Worm (Caenorhabditis elegans) whole organism, L4/young adult: ENCODE data around the gene sqst-5.

Source experiments
- W03F9.2 ChIP-seq: fragments of 150-350 bp; optimal IDR thresholded peaks from 2 replicates; lab custom pipeline; 2014; ENCODE audit warnings: missing biosample characterization, missing genetic modification characterization
- dao-5 ChIP-seq: sonication (generic microtip); optimal IDR thresholded peaks from 2 replicates; lab custom pipeline; 2016; ENCODE audit warnings: missing genotype, missing genetic modification characterization, moderate library complexity, missing compliant biosample characterization
- him-1 ChIP-seq: sonication (generic microtip); optimal IDR thresholded peaks from 2 replicates; lab custom pipeline; 2016; ENCODE audit warnings: missing genotype, missing genetic modification reagents, missing genetic modification characterization, missing compliant biosample characterization

The sqst-5 gene

DNA sequence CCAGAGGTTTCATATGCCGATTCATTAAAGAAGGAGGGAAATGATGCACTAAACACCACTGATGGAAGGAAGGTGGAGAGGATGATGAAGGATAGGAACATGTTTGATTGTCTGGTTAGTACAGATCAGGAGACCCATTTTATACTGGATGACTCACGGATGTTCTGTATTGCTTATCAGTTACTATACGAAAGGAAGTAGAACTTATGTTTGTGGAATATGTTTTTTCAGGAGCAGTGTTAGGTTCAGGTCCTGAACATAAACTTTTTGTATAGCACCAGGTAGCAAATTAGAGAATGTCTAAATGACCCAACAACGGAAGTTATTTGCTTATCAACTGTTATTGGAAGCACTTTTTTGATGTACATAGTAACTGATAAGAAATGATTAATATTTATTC is 28.3 kb upstream of the sqst-5 start, which contains the start of gene clec-148:
Gene clec-148, minus strand, starts transcription at position 101 of the 400 bp plus-strand sequence.
- no peak for TF ChIP-seq dao-5 (tag; lab: Kevin White, UChicago)
- TF ChIP-seq him-1 (tag; lab: Kevin White, UChicago): no peak
- TF ChIP-seq W03F9.2: no peak

DNA sequence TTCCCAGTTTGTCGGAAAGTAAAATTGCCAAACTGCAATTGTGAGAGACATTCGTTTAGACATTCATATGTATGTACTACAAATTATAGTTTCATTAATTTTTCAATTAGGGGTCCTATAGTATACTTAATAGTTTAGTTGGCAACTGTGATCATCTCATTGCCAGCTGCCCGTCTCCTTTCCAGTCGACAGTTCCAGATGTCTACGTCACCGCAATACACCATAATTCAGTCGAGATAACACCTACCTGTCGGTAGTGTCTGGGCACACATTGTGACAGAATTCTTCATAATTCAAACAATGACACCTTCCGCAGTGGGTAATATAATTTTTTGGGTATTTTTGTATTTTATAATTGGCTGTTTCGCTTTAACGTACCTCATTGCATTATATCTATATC is 26.1 kb upstream of the sqst-5 start, which contains the start of gene F40G9.19:
Gene F40G9.19, plus strand, starts transcription at position 301 of the 400 bp plus-strand sequence.
- TF ChIP-seq dao-5 (tag; lab: Kevin White, UChicago): no peak
- TF ChIP-seq W03F9.2: no peak
- no peak for TF ChIP-seq him-1 (tag; lab: Kevin White, UChicago)

ce11 chrIII:171617-172016 is 24.2 kb upstream of the sqst-5 start, which contains the start of the genes F40G9.9 and F40G9.12:
Gene F40G9.9, minus strand, starts transcription at chrIII:171717.
Gene F40G9.12, plus strand, starts transcription at chrIII:171847.
- TF ChIP-seq W03F9.2 (no peak), dao-5 (tag; lab: Kevin White, UChicago) (no peak), him-1 (tag; lab: Kevin White, UChicago) (no peak)

DNA sequence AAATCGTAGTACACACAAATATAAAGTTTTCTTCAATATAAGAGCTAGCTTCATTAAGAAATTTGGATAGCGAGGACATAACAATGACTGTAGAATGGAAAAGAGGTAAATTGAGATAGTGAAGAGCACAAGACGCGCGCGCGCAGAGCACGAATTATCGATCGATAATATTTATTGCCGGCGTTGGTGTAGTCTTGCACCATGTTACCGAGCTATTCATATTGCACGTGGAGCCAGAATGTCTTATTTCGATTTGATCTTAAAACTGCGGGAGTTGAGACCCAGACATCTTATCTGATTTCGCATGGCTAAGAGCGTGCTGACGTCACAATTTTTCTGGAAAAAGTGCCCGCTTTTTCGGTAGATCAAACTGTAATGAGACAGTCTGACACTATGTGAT is 22.1 kb upstream of the sqst-5 start, which contains the start of gene F40G9.18:
Gene F40G9.18, minus strand, starts transcription at position 101 of the 400 bp plus-strand sequence.
- TF ChIP-seq him-1 (tag; lab: Kevin White, UChicago): no peak
- no peak for TF ChIP-seq W03F9.2
- TF ChIP-seq dao-5 (tag; lab: Kevin White, UChicago): no peak

ce11 chrIII:165390-165789 is 18.0 kb upstream of the sqst-5 start, which contains the start of gene F40G9.7:
Gene F40G9.7, plus strand, starts transcription at chrIII:165690.
- TF ChIP-seq him-1 (tag; lab: Kevin White, UChicago): no peak
- no peak for TF ChIP-seq dao-5 (tag; lab: Kevin White, UChicago)
- no peak for TF ChIP-seq W03F9.2

DNA sequence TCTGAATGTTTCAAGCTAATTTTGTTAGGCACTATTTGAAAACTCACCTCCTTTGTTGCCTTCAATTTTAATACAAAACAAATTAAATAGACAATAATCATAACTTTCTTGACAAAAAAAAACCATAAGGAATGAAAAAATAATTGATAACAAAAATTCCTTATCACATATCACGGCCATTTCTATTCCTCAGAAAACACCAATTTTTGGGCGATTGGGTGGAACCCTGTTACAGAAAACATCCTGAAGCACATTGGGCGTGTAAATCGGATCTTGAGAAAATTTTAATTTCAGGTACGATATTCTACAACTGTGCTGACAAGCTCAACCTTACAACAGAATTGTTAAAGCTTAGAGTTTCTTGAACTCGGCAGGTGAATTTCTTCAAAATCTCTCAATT is 17.4 kb upstream of the sqst-5 start, which contains the start of gene F40G9.8:
Gene F40G9.8, minus strand, starts transcription at position 101 of the 400 bp plus-strand sequence.
- no peak for TF ChIP-seq W03F9.2
- no peak for TF ChIP-seq him-1 (tag; lab: Kevin White, UChicago)
- no peak for TF ChIP-seq dao-5 (tag; lab: Kevin White, UChicago)

ce11 chrIII:159665-160064 is 12.2 kb upstream of the sqst-5 start:
- TF ChIP-seq dao-5 (tag; lab: Kevin White, UChicago) (no peak), him-1 (tag; lab: Kevin White, UChicago) (no peak), W03F9.2 (no peak)

ce11 chrIII:159149-159548 is 11.7 kb upstream of the sqst-5 start:
- TF ChIP-seq W03F9.2 (no peak), him-1 (tag; lab: Kevin White, UChicago) (no peak), dao-5 (tag; lab: Kevin White, UChicago) (no peak)

- TF ChIP-seq W03F9.2 (no peak), him-1 (tag; lab: Kevin White, UChicago) (no peak), dao-5 (tag; lab: Kevin White, UChicago) (no peak)
Measured at ce11 chrIII:157980-158379, 10.6 kb upstream of the sqst-5 start.

DNA sequence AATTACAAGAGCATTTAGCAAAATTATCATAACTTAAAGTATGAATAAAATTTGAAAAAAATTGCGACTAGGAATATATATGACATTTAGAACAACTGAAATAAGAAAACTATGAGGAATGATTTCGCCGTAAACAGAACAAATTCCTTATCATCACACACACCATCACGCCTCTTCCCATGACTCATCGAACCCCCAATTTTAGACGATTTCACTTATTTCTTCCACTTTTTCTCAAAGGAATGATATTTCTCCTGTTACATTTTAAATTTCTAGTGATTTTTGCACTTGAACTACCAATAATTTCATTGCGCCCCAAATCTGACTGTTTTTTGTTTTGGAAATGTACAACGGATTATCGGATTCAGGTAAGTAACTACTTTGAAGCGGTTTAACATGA is 9.2 kb upstream of the sqst-5 start, which contains the start of the genes zig-13 and ver-1:
Gene zig-13, minus strand, starts transcription at position 101 of the 400 bp plus-strand sequence.
Gene ver-1, plus strand, starts transcription at position 180 of the 400 bp plus-strand sequence.
- no peak for TF ChIP-seq W03F9.2
- no peak for TF ChIP-seq dao-5 (tag; lab: Kevin White, UChicago)
- no peak for TF ChIP-seq him-1 (tag; lab: Kevin White, UChicago)

DNA sequence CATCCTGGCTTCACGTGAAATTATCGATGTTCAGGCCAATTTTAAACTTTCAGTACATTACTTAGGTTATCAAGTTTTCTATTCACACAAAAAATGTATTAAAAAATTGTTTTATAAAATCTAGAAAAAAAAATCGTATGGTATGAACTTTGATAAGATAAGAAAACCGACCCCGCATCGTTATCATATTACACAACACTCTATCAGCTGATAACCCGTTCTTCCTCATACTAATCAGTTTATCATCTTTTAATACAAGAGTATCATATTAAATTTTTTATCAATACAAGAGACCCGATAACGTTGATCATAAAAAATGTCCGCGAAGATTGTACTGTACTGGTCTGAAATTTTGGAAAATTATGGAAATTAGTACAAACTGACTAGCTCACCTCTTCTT is 6.7 kb upstream of the sqst-5 start:
- TF ChIP-seq him-1 (tag; lab: Kevin White, UChicago) (no peak), dao-5 (tag; lab: Kevin White, UChicago) (no peak), W03F9.2 (no peak)

DNA sequence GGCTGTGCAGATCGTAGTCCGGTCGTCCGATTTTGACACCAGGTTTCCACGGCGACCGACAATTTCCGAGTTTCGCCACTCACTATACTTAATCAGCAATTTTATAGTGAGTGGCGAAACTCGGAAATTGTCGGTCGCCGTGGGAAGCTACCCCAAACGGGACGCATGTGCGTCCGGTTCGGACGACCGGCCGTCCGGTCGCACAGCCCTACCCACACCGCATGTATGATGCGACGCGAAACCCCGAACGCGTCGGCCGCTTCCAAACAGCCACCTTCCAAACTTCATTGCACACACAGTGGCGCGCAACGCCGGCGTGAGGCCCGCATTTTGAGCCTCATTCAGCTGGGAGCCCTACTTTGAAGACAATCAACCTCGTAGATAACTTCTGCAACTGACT is 3.7 kb upstream of the sqst-5 start:
- TF ChIP-seq W03F9.2 (no peak), dao-5 (tag; lab: Kevin White, UChicago) (no peak), him-1 (tag; lab: Kevin White, UChicago) (no peak)

ce11 chrIII:149132-149531 is 1.7 kb upstream of the sqst-5 start:
- no peak for TF ChIP-seq dao-5 (tag; lab: Kevin White, UChicago)
- no peak for TF ChIP-seq him-1 (tag; lab: Kevin White, UChicago)
- TF ChIP-seq W03F9.2: no peak

- TF ChIP-seq dao-5 (tag; lab: Kevin White, UChicago) (no peak), him-1 (tag; lab: Kevin White, UChicago) (no peak), W03F9.2 (no peak)
Measured at ce11 chrIII:146369-146768, 1.1 kb downstream of the sqst-5 start, which contains the start of gene fbxb-84. Gene fbxb-84, minus strand, starts transcription at chrIII:146469.

DNA sequence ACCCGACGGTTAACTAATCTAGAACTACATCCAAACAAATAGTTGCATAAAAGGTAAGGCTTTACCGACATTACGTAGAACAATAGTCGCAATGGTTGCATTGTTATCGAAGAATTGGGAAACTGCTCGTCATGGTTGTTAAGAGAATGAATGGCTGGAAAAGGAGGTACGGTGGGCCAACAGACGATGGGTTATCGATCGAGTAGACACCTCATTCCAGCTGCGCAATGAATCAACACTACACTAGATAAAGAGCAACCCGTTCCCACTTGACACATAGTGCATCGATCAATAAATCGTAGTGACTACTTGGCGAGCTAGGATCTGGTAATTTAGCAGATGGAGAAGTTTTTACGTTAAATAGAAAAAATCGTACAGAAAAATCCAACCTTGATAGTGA is 2.3 kb downstream of the sqst-5 start, which contains the start of the genes T17A3.12 and fbxb-83:
Gene T17A3.12, minus strand, starts transcription at position 101 of the 400 bp plus-strand sequence.
Gene fbxb-83, minus strand, starts transcription at position 134 of the 400 bp plus-strand sequence.
- TF ChIP-seq him-1 (tag; lab: Kevin White, UChicago): no peak
- no peak for TF ChIP-seq dao-5 (tag; lab: Kevin White, UChicago)
- TF ChIP-seq W03F9.2: no peak
